Worm (Caenorhabditis elegans) whole organism, young adult: ENCODE data around the gene mes-1.

Source experiments
- aptf-2 ChIP-seq: fragments of 200-800 bp; sonication (Bioruptor generic); conservative IDR thresholded peaks from 2 replicates; pipeline ENCODE4 v1.3.6; 2022; ENCODE audit warnings: missing genetic modification reagents, missing genetic modification characterization, missing compliant biosample characterization
- madf-3 ChIP-seq: fragments of 200-800 bp; sonication (Bioruptor generic); IDR thresholded peaks from 2 replicates; pipeline ENCODE4 v1.3.6; 2022; ENCODE audit warnings: missing genetic modification reagents, missing genetic modification characterization, missing compliant biosample characterization
- nhr-80 ChIP-seq: sonication (generic microtip); optimal IDR thresholded peaks from 2 replicates; lab custom pipeline; 2016; ENCODE audit warnings: missing genetic modification characterization, missing compliant biosample characterization

Gene mes-1

ce11 chrX:11910046-11910445 is 52.8 kb downstream of the mes-1 start, which contains the start of gene Y62H9A.15:
Gene Y62H9A.15 (minus strand): TSS chrX:11910145.
- TF ChIP-seq aptf-2, result no peak
- TF ChIP-seq nhr-80 (tag; lab: Kevin White, UChicago), result peak; percentile 15
- no peak for TF ChIP-seq madf-3
